Fruit fly (Drosophila melanogaster): ENCODE results near the gene CG32856.
A peak's percentile ranks its signal among the peaks of the same experiment; 100 is the strongest.

The CG32856 gene

DNA sequence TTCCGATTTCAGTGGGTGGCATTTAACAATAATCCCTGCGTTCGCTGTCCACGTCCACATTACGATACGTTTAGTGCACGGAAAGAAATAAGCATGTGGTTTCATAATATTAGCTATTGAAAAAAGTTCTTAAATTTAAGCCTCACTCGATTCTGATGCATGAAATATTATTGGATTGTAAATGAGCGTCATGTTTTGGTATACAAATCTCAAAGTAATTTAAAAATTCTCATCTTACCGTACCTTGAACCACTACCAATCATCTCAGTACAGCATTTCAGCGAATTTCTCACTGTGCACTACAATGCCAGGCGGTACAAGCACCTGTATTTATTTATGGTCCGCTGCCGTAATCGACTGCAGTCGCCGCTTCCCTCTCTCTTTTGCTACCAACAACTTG is 9.1 kb upstream of the CG32856 start (continued):
- no peak for TF ChIP-seq row (GFP tag; IDR thresholded peaks at IDR 0.05)
- no peak for TF ChIP-seq BEAF-32 (GFP tag; optimal IDR thresholded peaks at IDR 0.05)
- TF ChIP-seq HLH3B (GFP tag; IDR thresholded peaks at IDR 0.05): no peak
- TF ChIP-seq CG32532 (GFP tag; IDR thresholded peaks at IDR 0.05): no peak
- TF ChIP-seq Mrtf (GFP tag; IDR thresholded peaks at IDR 0.05): no peak
- TF ChIP-seq az2 (GFP tag; optimal IDR thresholded peaks at IDR 0.05): peak; percentile 85
- TF ChIP-seq ash1 (GFP tag; optimal IDR thresholded peaks at IDR 0.05): no peak
- peak; percentile 11 for TF ChIP-seq CG14965 (GFP tag; optimal IDR thresholded peaks at IDR 0.05; ENCODE audit: borderline replicate concordance)
- TF ChIP-seq emc (GFP tag; optimal IDR thresholded peaks at IDR 0.05): peak; percentile 55
- TF ChIP-seq Side (GFP tag; optimal IDR thresholded peaks at IDR 0.05): peak; percentile 61
- TF ChIP-seq ase (GFP tag; IDR thresholded peaks at IDR 0.05): no peak
- TF ChIP-seq chm (GFP tag; IDR thresholded peaks at IDR 0.05): no peak
- TF ChIP-seq psq (GFP tag; optimal IDR thresholded peaks at IDR 0.05): no peak
- TF ChIP-seq sim (GFP tag; IDR thresholded peaks at IDR 0.05): no peak
- TF ChIP-seq Bgb (GFP tag; IDR thresholded peaks at IDR 0.05; ENCODE audit: partially characterized antibody): no peak
- TF ChIP-seq CG14667 (GFP tag; IDR thresholded peaks at IDR 0.05): no peak
- TF ChIP-seq Awh (GFP tag; IDR thresholded peaks at IDR 0.05): no peak
- no peak for TF ChIP-seq knrl (GFP tag; IDR thresholded peaks at IDR 0.05; ENCODE audit: partially characterized antibody)
- no peak for TF ChIP-seq CG8765 (GFP tag; IDR thresholded peaks at IDR 0.05)
- TF ChIP-seq Ravus (GFP tag; IDR thresholded peaks at IDR 0.05): no peak
- TF ChIP-seq Hsf (GFP tag; optimal IDR thresholded peaks at IDR 0.05): peak; percentile 78
- TF ChIP-seq H2.0 (GFP tag; IDR thresholded peaks at IDR 0.05): no peak
- TF ChIP-seq CG17568 (GFP tag; optimal IDR thresholded peaks at IDR 0.05): peak; percentile 65
- peak; percentile 53 for TF ChIP-seq twi (tag; optimal IDR thresholded peaks at IDR 0.05)
- peak; percentile 64 for TF ChIP-seq gro (GFP tag; optimal IDR thresholded peaks at IDR 0.05)
- TF ChIP-seq gsb-n (tag; optimal IDR thresholded peaks at IDR 0.05): peak; percentile 66
- peak; percentile 81 for TF ChIP-seq cwo (GFP tag; optimal IDR thresholded peaks at IDR 0.05)
- no peak for TF ChIP-seq rib (GFP tag; IDR thresholded peaks at IDR 0.05)
- no peak for TF ChIP-seq pzg (GFP tag; optimal IDR thresholded peaks at IDR 0.05)
- TF ChIP-seq hbn (GFP tag; IDR thresholded peaks at IDR 0.05; ENCODE audit: partially characterized antibody): no peak
- TF ChIP-seq CG12391 (tag; optimal IDR thresholded peaks at IDR 0.05): peak; percentile 86
- TF ChIP-seq CG31365 (tag; optimal IDR thresholded peaks at IDR 0.05): peak; percentile 56
- TF ChIP-seq shn (GFP tag; optimal IDR thresholded peaks at IDR 0.05): peak; percentile 79
- TF ChIP-seq YL-1 (GFP tag; optimal IDR thresholded peaks at IDR 0.05): no peak
- no peak for TF ChIP-seq yki (optimal IDR thresholded peaks at IDR 0.05)
- TF ChIP-seq MTF-1 (GFP tag; optimal IDR thresholded peaks at IDR 0.05; ENCODE audit: borderline replicate concordance): peak; percentile 4
- TF ChIP-seq Taf1 (GFP tag; IDR thresholded peaks at IDR 0.05): no peak
- peak; percentile 70 for TF ChIP-seq maf-S (GFP tag; optimal IDR thresholded peaks at IDR 0.05)
- no peak for TF ChIP-seq Tbp (GFP tag; optimal IDR thresholded peaks at IDR 0.05)
- peak; percentile 84 for TF ChIP-seq CG2712 (tag; optimal IDR thresholded peaks at IDR 0.05)
- TF ChIP-seq mld (GFP tag; IDR thresholded peaks at IDR 0.05; ENCODE audit: partially characterized antibody): no peak
- TF ChIP-seq hb (GFP tag; IDR thresholded peaks at IDR 0.05; ENCODE audit: partially characterized antibody): no peak
- no peak for TF ChIP-seq CG14860 (GFP tag; IDR thresholded peaks at IDR 0.05; ENCODE audit: partially characterized antibody)
- TF ChIP-seq CG12104 (GFP tag; optimal IDR thresholded peaks at IDR 0.05): peak; percentile 53
- TF ChIP-seq CG10543 (GFP tag; optimal IDR thresholded peaks at IDR 0.05): no peak
- peak; percentile 85 for TF ChIP-seq Fer3 (tag; optimal IDR thresholded peaks at IDR 0.05)
- peak; percentile 21 for TF ChIP-seq dm (GFP tag; optimal IDR thresholded peaks at IDR 0.05)
- TF ChIP-seq Ets97D (GFP tag; optimal IDR thresholded peaks at IDR 0.05): peak; percentile 35
- TF ChIP-seq Sox102F (GFP tag; optimal IDR thresholded peaks at IDR 0.05): peak; percentile 90

Measured in whole organism, embryonic.